Worm (Caenorhabditis elegans) whole organism, late embryonic: ENCODE measurements around the gene E04D5.4.

ENCODE experiments used
- C08G9.2 ChIP-seq: sonication (generic microtip); optimal IDR thresholded peaks from 2 replicates; lab custom pipeline; 2016; ENCODE audit warnings: mild to moderate bottlenecking, missing genetic modification characterization, moderate library complexity, missing compliant biosample characterization
- C38D4.7 ChIP-seq: fragments of 200-800 bp; sonication (Bioruptor generic); optimal IDR thresholded peaks from 2 replicates; lab custom pipeline; 2018; ENCODE audit warnings: mild to moderate bottlenecking, missing genetic modification characterization, moderate library complexity, missing compliant biosample characterization
- K02D7.2 ChIP-seq: sonication (generic microtip); optimal IDR thresholded peaks from 2 replicates; lab custom pipeline; 2017; ENCODE audit warnings: mild to moderate bottlenecking, missing genetic modification characterization, missing compliant biosample characterization
- K09A11.1 ChIP-seq: sonication (generic microtip); optimal IDR thresholded peaks from 2 replicates; lab custom pipeline; 2017; ENCODE audit warnings: antibody characterized with exemption, mild to moderate bottlenecking, missing genetic modification characterization, missing compliant biosample characterization; ENCODE audit not compliant: insufficient read depth
- T23F11.4 ChIP-seq: fragments of 200-800 bp; sonication (Bioruptor generic); optimal IDR thresholded peaks from 2 replicates; lab custom pipeline; 2018; ENCODE audit warnings: mild to moderate bottlenecking, missing genetic modification characterization, missing compliant biosample characterization
- ahr-1 ChIP-seq: sonication (generic microtip); optimal IDR thresholded peaks from 2 replicates; lab custom pipeline; 2016; ENCODE audit warnings: missing genetic modification characterization, missing compliant biosample characterization
- ceh-22 ChIP-seq: sonication (generic microtip); optimal IDR thresholded peaks from 2 replicates; lab custom pipeline; 2017; ENCODE audit warnings: missing biosample characterization, missing genetic modification characterization
- ceh-6 ChIP-seq: fragments of 200-800 bp; sonication (Bioruptor generic); optimal IDR thresholded peaks from 2 replicates; lab custom pipeline; 2018; ENCODE audit warnings: mild to moderate bottlenecking, missing genetic modification characterization, missing compliant biosample characterization
- che-1 ChIP-seq: sonication (generic microtip); optimal IDR thresholded peaks from 2 replicates; lab custom pipeline; 2016; ENCODE audit warnings: mild to moderate bottlenecking, missing genetic modification characterization, missing compliant biosample characterization
- dmd-4 ChIP-seq: sonication (generic microtip); optimal IDR thresholded peaks from 2 replicates; lab custom pipeline; 2016; ENCODE audit warnings: borderline replicate concordance, missing genetic modification characterization, missing compliant biosample characterization
- elt-4 ChIP-seq: sonication (generic microtip); optimal IDR thresholded peaks from 2 replicates; lab custom pipeline; 2016; ENCODE audit warnings: missing genetic modification characterization, missing compliant biosample characterization
- eyg-1 ChIP-seq: sonication (generic microtip); optimal IDR thresholded peaks from 2 replicates; lab custom pipeline; 2016; ENCODE audit warnings: missing genotype, missing genetic modification characterization, missing compliant biosample characterization
- gmeb-2 ChIP-seq: sonication (generic microtip); optimal IDR thresholded peaks from 2 replicates; lab custom pipeline; 2016; ENCODE audit warnings: missing genetic modification characterization, inconsistent platforms, missing compliant biosample characterization
- hlh-30 ChIP-seq: sonication (generic microtip); optimal IDR thresholded peaks from 2 replicates; lab custom pipeline; 2017; ENCODE audit warnings: antibody characterized with exemption, missing genetic modification characterization, missing compliant biosample characterization; ENCODE audit not compliant: insufficient read depth
- lim-6 ChIP-seq: sonication (generic microtip); optimal IDR thresholded peaks from 2 replicates; lab custom pipeline; 2016; ENCODE audit warnings: missing genetic modification characterization, missing compliant biosample characterization
- lin-11 ChIP-seq: fragments of 200-800 bp; sonication (Bioruptor generic); optimal IDR thresholded peaks from 2 replicates; lab custom pipeline; 2018; ENCODE audit warnings: mild to moderate bottlenecking, missing genetic modification characterization, missing compliant biosample characterization
- mec-3 ChIP-seq: sonication (generic microtip); optimal IDR thresholded peaks from 2 replicates; lab custom pipeline; 2016; ENCODE audit warnings: borderline replicate concordance, missing genetic modification characterization, missing compliant biosample characterization
- npax-4 ChIP-seq: sonication (generic microtip); optimal IDR thresholded peaks from 2 replicates; lab custom pipeline; 2016; ENCODE audit warnings: missing genetic modification characterization, missing compliant biosample characterization
- odd-2 ChIP-seq: sonication (generic microtip); optimal IDR thresholded peaks from 2 replicates; lab custom pipeline; 2017; ENCODE audit warnings: antibody characterized with exemption, mild to moderate bottlenecking, missing genetic modification characterization, missing compliant biosample characterization
- pag-3 ChIP-seq: sonication (generic microtip); optimal IDR thresholded peaks from 2 replicates; lab custom pipeline; 2016; ENCODE audit warnings: missing compliant biosample characterization, missing genetic modification characterization, borderline replicate concordance
- pat-9 ChIP-seq: fragments of 200-800 bp; sonication (Bioruptor generic); optimal IDR thresholded peaks from 2 replicates; lab custom pipeline; 2018; ENCODE audit warnings: mild to moderate bottlenecking, missing genetic modification characterization, moderate library complexity, missing compliant biosample characterization
- pha-4 ChIP-seq: fragments of 150-350 bp; optimal IDR thresholded peaks from 2 replicates; lab custom pipeline; 2018; ENCODE audit warnings: missing biosample characterization, missing genetic modification reagents, missing genetic modification characterization
- pqm-1 ChIP-seq: sonication (generic microtip); optimal IDR thresholded peaks from 2 replicates; lab custom pipeline; 2016; ENCODE audit warnings: missing genetic modification characterization, missing compliant biosample characterization
- ref-2 ChIP-seq: sonication (generic microtip); optimal IDR thresholded peaks from 2 replicates; lab custom pipeline; 2016; ENCODE audit warnings: missing genetic modification characterization, missing compliant biosample characterization
- sdc-2 ChIP-seq: sonication (generic microtip); optimal IDR thresholded peaks from 2 replicates; lab custom pipeline; 2016; ENCODE audit warnings: missing genotype, missing genetic modification characterization, missing compliant biosample characterization
- sox-2 ChIP-seq: fragments of 200-800 bp; sonication (Bioruptor generic); IDR thresholded peaks from 2 replicates; pipeline ENCODE4 v1.3.6; 2022; ENCODE audit warnings: missing genetic modification reagents, missing genetic modification characterization, missing compliant biosample characterization
- sox-4 ChIP-seq: sonication (generic microtip); optimal IDR thresholded peaks from 2 replicates; lab custom pipeline; 2017; ENCODE audit warnings: mild to moderate bottlenecking, missing genetic modification characterization, inconsistent platforms, missing compliant biosample characterization
- syd-9 ChIP-seq: sonication (generic microtip); optimal IDR thresholded peaks from 2 replicates; lab custom pipeline; 2016; ENCODE audit warnings: mild to moderate bottlenecking, missing genetic modification characterization, moderate library complexity, missing compliant biosample characterization
- tbx-2 ChIP-seq: sonication (generic microtip); optimal IDR thresholded peaks from 2 replicates; lab custom pipeline; 2016; ENCODE audit warnings: missing genetic modification characterization, missing compliant biosample characterization
- ttx-3 ChIP-seq: sonication (generic microtip); optimal IDR thresholded peaks from 2 replicates; lab custom pipeline; 2016; ENCODE audit warnings: missing genetic modification reagents, missing genetic modification characterization, missing compliant biosample characterization
- unc-42 ChIP-seq: sonication (generic microtip); optimal IDR thresholded peaks from 2 replicates; lab custom pipeline; 2016; ENCODE audit warnings: missing genotype, missing genetic modification characterization, missing compliant biosample characterization
- unc-86 ChIP-seq: sonication (generic microtip); optimal IDR thresholded peaks from 2 replicates; lab custom pipeline; 2016; ENCODE audit warnings: missing genetic modification characterization, missing compliant biosample characterization

E04D5.4 gene

ce11 chrII:10446300-10446699 is 6.2 kb downstream of the E04D5.4 start:
- no peak for TF ChIP-seq ref-2 (tag; lab: Kevin White, UChicago)
- TF ChIP-seq pqm-1 (tag; lab: Kevin White, UChicago), result no peak
- no peak for TF ChIP-seq ttx-3 (tag; lab: Kevin White, UChicago)
- no peak for TF ChIP-seq lim-6
- TF ChIP-seq, all 69 proteins: peak for 0

- TF ChIP-seq K09A11.1 (tag; lab: Kevin White, UChicago) (no peak), pha-4 (tag; lab: Kevin White, UChicago) (no peak)
Measured at ce11 chrII:10446814-10447213, 6.7 kb downstream of the E04D5.4 start.

ce11 chrII:10447348-10448316 is 7.6 kb downstream of the E04D5.4 start, which contains the start of gene ZK673.2:
ZK673.2 (plus strand) TSS chrII:10448266.
- TF ChIP-seq sox-4 (tag; lab: Kevin White, UChicago), result no peak
- TF ChIP-seq ahr-1, result no peak
- no peak for TF ChIP-seq tbx-2 (tag; lab: Kevin White, UChicago)
- no peak for TF ChIP-seq odd-2 (tag; lab: Kevin White, UChicago)
- TF ChIP-seq unc-86, result no peak
- TF ChIP-seq mec-3, result no peak
- TF ChIP-seq pat-9 (tag; lab: Kevin White, UChicago), result no peak
- TF ChIP-seq C38D4.7, result no peak
- TF ChIP-seq syd-9 (tag; lab: Kevin White, UChicago), result no peak
- no peak for TF ChIP-seq hlh-30 (tag; lab: Kevin White, UChicago)
- no peak for TF ChIP-seq C08G9.2 (tag; lab: Kevin White, UChicago)
- no peak for TF ChIP-seq ceh-6 (GFP tag; lab: Kevin White, UChicago)
- no peak for TF ChIP-seq sdc-2 (tag; lab: Kevin White, UChicago)
- no peak for TF ChIP-seq sox-2 (GFP tag; lab: Robert Waterston, UW)
- no peak for TF ChIP-seq ttx-3 (tag; lab: Kevin White, UChicago)
- no peak for TF ChIP-seq dmd-4 (tag; lab: Kevin White, UChicago)
- no peak for TF ChIP-seq K02D7.2 (tag; lab: Kevin White, UChicago)
- no peak for TF ChIP-seq pha-4 (tag; lab: Kevin White, UChicago)
- TF ChIP-seq eyg-1 (tag; lab: Kevin White, UChicago), result no peak

DNA sequence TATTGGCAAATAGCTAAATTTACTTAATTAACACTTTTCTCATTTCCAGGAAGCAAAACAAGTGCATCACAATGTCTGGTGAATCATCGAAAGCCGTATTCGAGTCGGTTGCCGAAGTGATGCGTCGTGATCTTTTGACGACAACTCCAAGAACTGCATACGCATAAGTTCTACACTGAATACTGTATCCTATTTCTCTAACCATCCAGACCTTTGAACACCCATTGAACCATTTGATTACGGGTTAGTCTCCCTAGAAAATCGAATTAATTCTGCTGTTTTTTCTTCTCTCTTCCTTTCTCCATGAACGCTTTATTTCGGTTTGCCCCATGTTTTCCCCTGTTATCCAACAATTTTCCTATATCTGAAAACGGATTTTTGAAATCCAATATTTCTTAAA is 9.6 kb downstream of the E04D5.4 start, which contains the start of gene lin-56:
Gene lin-56, plus strand, starts transcription at position 301 of the 400 bp plus-strand sequence.
- TF ChIP-seq unc-42 (tag; lab: Kevin White, UChicago) (no peak), sox-4 (tag; lab: Kevin White, UChicago) (no peak), lin-11 (tag; lab: Kevin White, UChicago) (no peak), pag-3 (tag; lab: Kevin White, UChicago) (no peak), T23F11.4 (GFP tag; lab: Kevin White, UChicago) (no peak), npax-4 (tag; lab: Kevin White, UChicago) (no peak), ceh-22 (tag; lab: Kevin White, UChicago) (no peak), che-1 (tag; lab: Kevin White, UChicago) (no peak), elt-4 (tag; lab: Kevin White, UChicago) (no peak)
- TF ChIP-seq, all 69 proteins: peak for 0

ce11 chrII:10450335-10450734 is 10.3 kb downstream of the E04D5.4 start:
- TF ChIP-seq dmd-4 (tag; lab: Kevin White, UChicago), result no peak
- TF ChIP-seq gmeb-2, result no peak
- TF ChIP-seq, all 69 proteins: peak for 0
